Fruit fly (Drosophila melanogaster) S2 (cell line): ENCODE results near the gene CG3842.
A peak's percentile ranks its signal among the peaks of the same experiment; 100 is the strongest.

ENCODE experiments used
- CG8478 ChIP-seq: fragments of >200 bp; optimal IDR thresholded peaks from 2 replicates; lab custom pipeline; 2018
- CTCF ChIP-seq, 2 experiments: fragments of >200 bp; optimal IDR thresholded peaks; 2 replicates each; lab custom pipeline; 2018

CG3842 gene

dm6 chrX:6330369-6330949 lies 7.1 kb upstream of the CG3842 start, which contains the start of gene CG42240:
TSS of gene CG42240 (plus strand) at chrX:6330842.
- no peak for TF ChIP-seq CG8478 (lab: Kevin White, UChicago)
- TF ChIP-seq CTCF (optimal IDR thresholded peaks at IDR 0.05; lab: Kevin White, UChicago) = no peak

DNA sequence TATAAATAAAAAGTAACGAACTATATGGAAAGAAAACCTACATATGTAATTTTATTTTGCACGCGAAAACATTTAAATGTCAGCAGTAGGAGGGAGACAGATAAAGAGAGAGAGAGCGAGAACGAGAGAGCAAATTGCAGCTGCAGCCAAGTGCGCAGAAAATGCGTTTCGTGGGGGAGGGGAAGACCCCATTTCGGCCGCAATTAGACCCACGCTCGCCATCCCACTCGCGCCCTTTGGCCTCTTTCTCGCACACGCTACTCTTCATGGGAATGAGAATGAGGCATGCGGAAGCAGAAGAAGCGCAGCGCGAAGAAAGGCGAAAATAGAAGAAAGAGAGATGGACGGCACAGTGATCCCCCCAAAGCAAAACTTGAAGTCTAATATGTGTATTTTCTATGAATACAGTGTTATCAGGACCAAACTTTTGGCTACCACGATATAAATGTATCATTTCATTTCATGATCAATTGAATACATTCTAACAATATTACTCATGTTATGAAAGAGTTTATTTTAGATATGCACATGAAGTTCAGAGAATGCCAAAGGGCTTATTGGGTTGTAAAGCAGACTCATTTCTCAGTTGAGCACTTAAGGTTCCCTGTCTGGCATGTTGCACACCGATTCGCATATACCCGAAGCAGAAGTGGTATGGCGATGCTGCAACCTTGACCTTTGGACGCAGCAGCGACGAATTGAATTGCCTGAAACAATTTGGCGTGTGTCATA lies 4.4 kb upstream of the CG3842 start:
- no peak for TF ChIP-seq CTCF (optimal IDR thresholded peaks at IDR 0.05; lab: Kevin White, UChicago)
- TF ChIP-seq CG8478 (lab: Kevin White, UChicago) = no peak

dm6 chrX:6334945-6335344 lies 2.6 kb upstream of the CG3842 start:
- TF ChIP-seq CG8478 (lab: Kevin White, UChicago) = no peak

DNA sequence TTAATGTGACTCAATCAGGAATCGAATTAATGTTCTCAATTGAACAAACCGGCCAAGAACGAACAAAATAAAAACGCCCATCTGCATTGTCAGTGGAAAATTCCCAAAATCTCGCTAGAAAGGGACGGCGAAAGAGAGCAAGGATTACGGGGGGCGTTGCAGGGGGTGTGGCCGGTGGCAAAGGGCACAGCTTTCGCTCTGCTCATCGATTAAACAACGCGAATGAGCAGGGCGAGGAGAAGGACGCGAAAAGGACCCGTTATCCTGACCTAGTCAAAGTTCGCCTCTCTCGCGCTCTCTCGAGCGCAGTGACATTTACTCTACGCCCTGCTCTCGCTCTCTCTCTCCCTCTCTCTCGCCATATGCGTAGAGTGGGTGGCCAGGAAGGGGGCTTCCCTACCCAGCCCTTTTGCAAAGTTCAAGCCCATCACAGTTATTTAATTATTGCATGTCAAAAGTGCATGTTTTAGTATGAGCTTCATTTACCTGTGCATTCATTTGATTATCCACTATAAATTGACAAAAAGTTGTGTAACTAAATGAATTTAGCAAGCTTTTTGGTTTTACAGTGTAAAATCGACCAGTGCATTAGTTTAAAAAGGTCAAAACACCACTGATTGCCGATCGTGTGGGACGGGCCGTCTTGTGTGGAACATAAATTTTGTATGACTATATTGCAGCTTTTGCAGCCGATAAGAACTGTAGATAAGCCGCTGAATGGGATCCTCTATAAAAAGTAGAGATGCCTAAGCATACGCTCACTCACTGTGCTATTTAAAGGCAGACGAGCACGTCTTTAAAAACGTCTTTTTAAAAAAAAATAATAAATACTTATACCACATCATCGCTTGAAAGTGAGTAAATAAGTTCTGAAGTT lies 1.4 kb downstream of the CG3842 start:
- TF ChIP-seq CG8478 (lab: Kevin White, UChicago) = no peak
- TF ChIP-seq CTCF (optimal IDR thresholded peaks at IDR 0.05; lab: Kevin White, UChicago) = no peak

dm6 chrX:6339970-6340548 lies 2.5 kb downstream of the CG3842 start:
- no peak for TF ChIP-seq CG8478 (lab: Kevin White, UChicago)
- TF ChIP-seq CTCF (optimal IDR thresholded peaks at IDR 0.05; lab: Kevin White, UChicago) = no peak

dm6 chrX:6340593-6341068 lies 3.1 kb downstream of the CG3842 start:
- TF ChIP-seq CG8478 (lab: Kevin White, UChicago) (no peak), CTCF (optimal IDR thresholded peaks at IDR 0.05; lab: Kevin White, UChicago) (no peak)

- TF ChIP-seq CG8478 (lab: Kevin White, UChicago) = no peak
- TF ChIP-seq CTCF (optimal IDR thresholded peaks at IDR 0.05; lab: Kevin White, UChicago) = no peak
These were observed 4.1 kb downstream of the CG3842 start for dm6 chrX:6341678-6342077.

dm6 chrX:6343323-6343722 lies 5.8 kb downstream of the CG3842 start:
- TF ChIP-seq CG8478 (lab: Kevin White, UChicago) (no peak), CTCF (optimal IDR thresholded peaks at IDR 0.05; lab: Kevin White, UChicago) (no peak)

DNA sequence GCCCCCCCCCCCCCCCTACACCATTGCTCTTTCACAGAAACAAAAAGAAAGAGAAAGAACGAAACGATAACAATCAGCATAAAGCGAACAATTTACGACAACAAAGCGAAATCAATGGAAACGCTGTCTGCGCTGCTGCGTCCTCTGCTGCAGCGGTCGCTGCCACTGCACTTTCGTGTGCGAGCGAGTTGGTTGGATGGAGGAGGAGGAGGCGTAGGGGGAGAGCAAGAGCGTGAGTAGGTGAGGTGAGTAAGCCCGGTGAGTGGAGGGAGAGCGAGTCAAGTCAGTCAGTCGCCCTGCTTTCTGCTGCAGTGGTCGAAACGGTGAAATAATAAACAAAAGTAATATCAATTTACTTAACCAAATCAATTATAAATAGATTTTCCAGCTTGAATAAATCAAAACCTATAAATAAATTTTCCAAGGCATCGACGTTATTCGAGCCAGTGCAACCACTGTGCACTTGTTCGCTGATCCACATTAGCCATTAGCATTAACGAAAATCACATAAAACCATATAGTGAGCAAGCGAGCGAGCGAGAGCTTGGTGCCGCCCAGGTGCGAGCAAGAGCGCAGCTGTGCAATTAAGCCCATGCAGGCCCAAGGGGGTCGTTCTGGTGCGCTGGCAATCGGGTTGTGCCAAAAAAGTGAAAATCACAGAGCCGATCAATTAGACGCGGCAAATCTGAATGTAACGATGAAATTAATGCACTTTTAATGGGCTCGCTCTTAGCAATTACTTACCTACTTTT lies 6.4 kb downstream of the CG3842 start:
- no peak for TF ChIP-seq CTCF (optimal IDR thresholded peaks at IDR 0.05; lab: Kevin White, UChicago)
- no peak for TF ChIP-seq CG8478 (lab: Kevin White, UChicago)

DNA sequence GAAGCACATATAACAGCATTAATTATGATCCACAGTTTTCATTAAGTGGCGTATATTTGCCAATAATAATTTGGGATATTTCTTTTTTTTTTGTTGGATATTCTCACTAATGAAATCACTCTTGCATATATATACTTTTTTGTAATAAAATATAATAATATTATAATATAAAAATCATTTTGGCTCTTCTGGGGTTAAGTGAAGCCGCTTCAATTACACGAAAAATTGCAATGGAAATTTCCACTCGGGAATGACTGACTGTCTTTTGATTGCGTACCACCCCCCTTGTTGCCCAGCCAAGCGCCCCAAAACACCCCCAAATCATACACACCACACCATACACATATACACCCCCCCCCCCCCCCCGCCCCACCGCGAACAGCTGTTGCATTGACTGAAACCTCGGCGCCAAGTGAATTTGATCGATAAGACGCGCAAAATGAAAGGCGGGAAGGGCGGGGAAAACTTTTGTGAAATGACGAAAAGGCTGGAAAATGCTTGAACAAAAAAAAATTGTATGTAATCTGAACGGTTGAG lies 7.0 kb downstream of the CG3842 start:
- TF ChIP-seq CG8478 (lab: Kevin White, UChicago) (no peak), CTCF (optimal IDR thresholded peaks at IDR 0.05; lab: Kevin White, UChicago) (no peak)

dm6 chrX:6346153-6346552 lies 8.6 kb downstream of the CG3842 start:
- TF ChIP-seq CG8478 (lab: Kevin White, UChicago) (no peak), CTCF (optimal IDR thresholded peaks at IDR 0.05; lab: Kevin White, UChicago) (no peak)

DNA sequence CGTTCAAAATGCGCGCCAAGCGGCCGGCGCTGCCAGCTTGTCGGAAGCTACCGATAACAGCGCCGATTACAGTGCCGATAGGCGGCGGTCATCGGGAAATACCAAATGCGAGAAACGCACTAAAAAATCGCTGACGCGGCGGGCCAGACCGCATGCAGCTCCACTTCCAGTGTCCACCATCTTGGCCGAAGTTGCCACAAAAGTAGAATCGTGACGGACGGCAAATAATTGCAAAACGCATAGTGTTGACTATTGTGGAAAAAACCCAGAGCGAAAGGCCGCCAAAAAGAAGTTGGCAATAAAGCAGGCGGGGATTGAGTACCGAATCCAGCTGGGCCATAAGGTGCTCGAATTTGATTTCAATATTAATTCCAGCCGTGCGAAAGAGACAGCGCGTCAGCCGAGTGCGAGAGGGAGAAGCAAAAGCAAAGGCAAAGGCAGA lies 9.4 kb downstream of the CG3842 start, which contains the start of gene CG3847:
TSS of gene CG3847 (plus strand) at position 178 of the 442 bp plus-strand sequence.
- TF ChIP-seq CTCF (optimal IDR thresholded peaks at IDR 0.05; lab: Kevin White, UChicago) (peak in 1 of 2 experiments; percentile 56), CG8478 (lab: Kevin White, UChicago) (no peak)

DNA sequence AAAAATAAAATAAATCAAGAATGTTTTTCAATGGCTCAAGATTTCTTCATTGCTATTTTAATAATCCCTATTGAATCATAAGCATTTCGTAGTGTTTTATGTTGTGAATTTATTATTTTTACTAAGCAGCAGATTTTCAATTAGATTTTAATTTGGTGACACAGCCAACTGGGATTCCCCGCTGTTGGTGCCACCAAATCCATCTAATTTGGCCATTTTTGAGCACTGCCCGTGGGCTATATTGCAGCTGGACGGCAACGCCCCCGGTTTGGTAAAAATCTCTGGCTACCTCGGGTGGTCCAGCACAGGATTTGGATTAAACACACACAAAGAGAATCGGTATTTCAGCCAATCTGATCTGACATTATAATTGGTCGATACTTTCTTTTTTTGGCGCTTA lies 11.7 kb downstream of the CG3842 start:
- TF ChIP-seq CG8478 (lab: Kevin White, UChicago) (no peak), CTCF (optimal IDR thresholded peaks at IDR 0.05; lab: Kevin White, UChicago) (no peak)
